Fruit fly (Drosophila melanogaster) whole organism, adult: Measurements from ENCODE around the gene msd5.

Experiments used
- CG11617 ChIP-seq: fragments of 200-800 bp; sonication (Bioruptor generic); optimal IDR thresholded peaks from 2 replicates; lab custom pipeline; 2017; ENCODE audit warnings: mild to moderate bottlenecking, missing biosample characterization, missing genetic modification reagents, missing genetic modification characterization
- CG5204 ChIP-seq: fragments of 200-800 bp; sonication (Bioruptor generic); optimal IDR thresholded peaks from 2 replicates; lab custom pipeline; 2016; ENCODE audit warnings: missing biosample characterization, missing genetic modification characterization
- CG7101 ChIP-seq: fragments of 200-800 bp; sonication (Bioruptor generic); optimal IDR thresholded peaks from 2 replicates; lab custom pipeline; 2018; ENCODE audit warnings: missing biosample characterization, mild to moderate bottlenecking, missing genetic modification characterization, moderate library complexity
- bab1 ChIP-seq: fragments of 200-800 bp; sonication (Bioruptor generic); optimal IDR thresholded peaks from 3 replicates; lab custom pipeline; 2019; ENCODE audit warnings: missing biosample characterization, mild to moderate bottlenecking, missing genetic modification characterization, moderate library complexity
- kay ChIP-seq: fragments of 200-800 bp; sonication (Bioruptor generic); peaks from one replicate; lab custom pipeline; 2016; ENCODE audit warnings: missing biosample characterization, missing genetic modification characterization, borderline replicate concordance

DNA sequence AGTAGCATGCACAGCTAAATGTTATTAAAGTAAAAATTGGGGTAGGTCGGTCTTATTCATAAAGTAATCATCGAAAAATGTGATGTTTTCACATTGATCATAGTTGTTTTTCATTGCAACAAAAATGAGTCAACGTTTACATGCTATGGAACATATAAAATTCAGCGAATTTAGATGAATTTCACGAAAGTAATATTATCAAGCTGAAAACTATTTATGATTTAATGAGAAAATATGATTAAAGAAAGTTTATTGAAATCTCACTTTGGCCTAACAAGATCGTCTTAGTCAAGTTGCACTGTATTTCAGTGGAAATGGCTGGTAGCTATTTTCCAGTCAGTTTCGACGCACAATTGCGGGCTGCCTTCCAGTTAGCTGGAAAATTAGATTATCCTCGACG is 16.0 kb upstream of the msd5 start:
- TF ChIP-seq CG5204 (GFP tag; lab: Kevin White, UChicago) (no peak), kay (GFP tag; lab: Kevin White, UChicago) (no peak), bab1 (GFP tag; lab: Kevin White, UChicago) (no peak), CG7101 (tag; lab: Kevin White, UChicago) (no peak), CG11617 (no peak)
